Fruit fly (Drosophila melanogaster) whole organism: ENCODE data around the gene CG10874.
A peak's percentile ranks its signal among the peaks of the same experiment; 100 is the strongest.

Experiments
- CG8478 ChIP-seq: fragments of >200 bp; optimal IDR thresholded peaks from 2 replicates; lab custom pipeline; 2018; ENCODE audit warnings: inconsistent platforms
- Dll ChIP-seq: fragments of >200 bp; optimal IDR thresholded peaks from 2 replicates; lab custom pipeline; 2017
- EcR ChIP-seq, 2 experiments: fragments of >200 bp; optimal IDR thresholded peaks; 2 replicates each; lab custom pipeline; 2017; ENCODE audit warnings: missing biosample characterization in 2 of 2, missing genetic modification characterization in 2 of 2, missing genetic modification reagents in 2 of 2
- pan ChIP-seq: fragments of >200 bp; optimal IDR thresholded peaks from 2 replicates; lab custom pipeline; 2017
- psq ChIP-seq: fragments of >200 bp; optimal IDR thresholded peaks from 2 replicates; lab custom pipeline; 2017
- usp ChIP-seq: fragments of >200 bp; optimal IDR thresholded peaks from 2 replicates; lab custom pipeline; 2017; ENCODE audit warnings: missing biosample characterization, missing genetic modification characterization, mixed read lengths

CG10874 gene

DNA sequence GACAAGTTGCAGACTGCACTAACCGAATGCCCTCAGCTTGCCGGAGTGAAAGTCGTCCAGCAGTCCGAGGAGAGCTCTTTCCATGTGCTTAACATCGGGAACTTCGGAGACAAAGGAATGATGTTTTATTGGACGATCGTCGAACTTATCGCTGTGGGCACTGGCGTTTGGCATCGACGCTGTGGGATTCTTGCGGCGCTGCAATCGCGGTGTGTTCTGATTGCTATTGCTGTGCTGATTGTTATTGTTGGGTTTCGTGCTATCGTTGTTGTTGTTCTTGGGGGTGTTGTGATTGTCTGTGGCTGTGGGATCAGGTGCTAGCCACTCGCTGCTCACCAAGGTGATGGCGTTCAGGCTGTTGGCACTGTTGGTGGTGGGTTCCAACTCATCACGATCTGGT lies 1.5 kb downstream of the CG10874 start:
- no peak for TF ChIP-seq EcR (GFP tag; optimal IDR thresholded peaks at IDR 0.05; lab: Kevin White, UChicago)
- TF ChIP-seq pan (lab: Kevin White, UChicago), result no peak
- TF ChIP-seq psq (lab: Kevin White, UChicago), result no peak
- no peak for TF ChIP-seq Dll (lab: Kevin White, UChicago)
- no peak for TF ChIP-seq CG8478 (lab: Kevin White, UChicago)
- no peak for TF ChIP-seq usp

dm6 chr2L:2189100-2189499 lies 3.1 kb downstream of the CG10874 start:
- TF ChIP-seq CG8478 (lab: Kevin White, UChicago) (no peak), psq (lab: Kevin White, UChicago) (no peak), pan (lab: Kevin White, UChicago) (no peak), EcR (GFP tag; optimal IDR thresholded peaks at IDR 0.05; lab: Kevin White, UChicago) (no peak), Dll (lab: Kevin White, UChicago) (no peak), usp (no peak)

- TF ChIP-seq Dll (lab: Kevin White, UChicago) (no peak), CG8478 (lab: Kevin White, UChicago) (no peak), EcR (GFP tag; optimal IDR thresholded peaks at IDR 0.05; lab: Kevin White, UChicago) (no peak), pan (lab: Kevin White, UChicago) (no peak), usp (no peak), psq (lab: Kevin White, UChicago) (no peak)
These were observed 4.8 kb downstream of the CG10874 start for dm6 chr2L:2187411-2187810.

- TF ChIP-seq Dll (lab: Kevin White, UChicago) (no peak), psq (lab: Kevin White, UChicago) (no peak), CG8478 (lab: Kevin White, UChicago) (no peak), EcR (GFP tag; optimal IDR thresholded peaks at IDR 0.05; lab: Kevin White, UChicago) (no peak), usp (no peak), pan (lab: Kevin White, UChicago) (no peak)
These were observed 6.8 kb downstream of the CG10874 start for dm6 chr2L:2185373-2185772.

DNA sequence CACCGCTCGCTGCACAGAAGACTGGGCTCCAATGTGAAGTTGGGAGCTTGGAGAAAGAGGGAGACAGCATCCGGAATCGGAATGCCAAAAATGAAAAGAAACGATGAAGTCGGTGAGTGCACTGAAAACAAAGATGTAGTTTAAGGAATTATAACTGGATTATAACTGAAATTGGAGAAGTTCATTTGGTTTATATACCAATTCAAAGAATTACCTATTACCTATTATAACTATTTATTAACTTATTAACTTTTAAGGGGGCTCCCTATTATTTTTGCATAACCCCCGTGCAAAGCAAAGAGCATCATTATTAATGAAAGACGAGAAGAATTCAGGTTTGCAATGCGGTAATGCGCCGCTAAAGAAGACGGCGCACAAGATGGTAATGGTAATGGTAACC lies 7.5 kb downstream of the CG10874 start:
- TF ChIP-seq Dll (lab: Kevin White, UChicago) (no peak), EcR (GFP tag; optimal IDR thresholded peaks at IDR 0.05; lab: Kevin White, UChicago) (no peak), psq (lab: Kevin White, UChicago) (no peak), CG8478 (lab: Kevin White, UChicago) (no peak), usp (no peak), pan (lab: Kevin White, UChicago) (no peak)

DNA sequence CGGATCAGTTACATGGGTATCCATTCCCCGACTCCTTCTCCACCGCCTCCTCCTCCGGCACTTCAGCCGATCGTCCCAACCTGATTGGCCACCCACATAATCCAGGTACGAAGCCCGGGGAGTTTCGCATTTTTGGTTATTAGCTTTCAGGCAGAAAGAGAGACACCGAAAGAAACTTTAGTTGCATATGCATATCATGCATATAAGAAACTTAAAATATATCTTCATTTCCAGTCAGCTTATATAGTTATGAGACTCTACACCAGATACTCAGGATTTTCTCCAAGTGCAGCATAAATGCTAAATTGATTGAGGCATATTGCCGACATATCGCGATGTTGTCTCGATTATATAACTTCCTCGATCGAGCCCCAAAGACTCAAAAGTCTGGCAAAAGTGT lies 8.1 kb downstream of the CG10874 start:
- no peak for TF ChIP-seq pan (lab: Kevin White, UChicago)
- no peak for TF ChIP-seq EcR (GFP tag; optimal IDR thresholded peaks at IDR 0.05; lab: Kevin White, UChicago)
- TF ChIP-seq CG8478 (lab: Kevin White, UChicago), result no peak
- TF ChIP-seq Dll (lab: Kevin White, UChicago), result no peak
- no peak for TF ChIP-seq psq (lab: Kevin White, UChicago)
- no peak for TF ChIP-seq usp

DNA sequence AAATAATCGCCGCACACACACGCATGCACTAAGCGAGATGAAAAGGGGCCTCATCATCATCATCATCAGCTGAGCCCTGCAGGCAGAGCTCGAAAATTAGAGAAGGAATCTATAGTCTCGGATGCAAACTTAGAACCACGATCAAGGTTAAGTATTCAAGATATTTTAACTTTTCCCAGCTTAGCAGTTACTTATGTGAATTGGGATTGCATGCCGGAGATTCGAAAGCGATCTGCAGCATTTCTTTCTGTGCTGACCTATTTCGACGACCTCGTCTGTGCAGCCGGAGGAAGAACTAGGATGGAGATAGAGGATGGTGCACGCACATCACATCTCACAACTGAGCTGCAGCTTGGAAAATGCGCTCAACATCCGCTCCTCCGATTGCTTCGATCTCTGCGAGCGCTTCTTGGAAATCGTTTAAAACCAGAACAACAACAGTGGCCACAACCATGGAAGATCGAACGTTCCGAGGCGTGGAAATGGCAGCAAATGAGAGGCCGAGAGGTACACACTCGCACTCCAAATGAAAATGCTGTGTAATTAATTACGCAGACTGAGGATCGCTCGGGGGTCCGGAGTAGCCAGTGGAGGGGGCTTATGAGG lies 9.3 kb downstream of the CG10874 start:
- TF ChIP-seq psq (lab: Kevin White, UChicago) (no peak), usp (no peak), pan (lab: Kevin White, UChicago) (no peak), Dll (lab: Kevin White, UChicago) (no peak), CG8478 (lab: Kevin White, UChicago) (no peak), EcR (GFP tag; optimal IDR thresholded peaks at IDR 0.05; lab: Kevin White, UChicago) (no peak)

DNA sequence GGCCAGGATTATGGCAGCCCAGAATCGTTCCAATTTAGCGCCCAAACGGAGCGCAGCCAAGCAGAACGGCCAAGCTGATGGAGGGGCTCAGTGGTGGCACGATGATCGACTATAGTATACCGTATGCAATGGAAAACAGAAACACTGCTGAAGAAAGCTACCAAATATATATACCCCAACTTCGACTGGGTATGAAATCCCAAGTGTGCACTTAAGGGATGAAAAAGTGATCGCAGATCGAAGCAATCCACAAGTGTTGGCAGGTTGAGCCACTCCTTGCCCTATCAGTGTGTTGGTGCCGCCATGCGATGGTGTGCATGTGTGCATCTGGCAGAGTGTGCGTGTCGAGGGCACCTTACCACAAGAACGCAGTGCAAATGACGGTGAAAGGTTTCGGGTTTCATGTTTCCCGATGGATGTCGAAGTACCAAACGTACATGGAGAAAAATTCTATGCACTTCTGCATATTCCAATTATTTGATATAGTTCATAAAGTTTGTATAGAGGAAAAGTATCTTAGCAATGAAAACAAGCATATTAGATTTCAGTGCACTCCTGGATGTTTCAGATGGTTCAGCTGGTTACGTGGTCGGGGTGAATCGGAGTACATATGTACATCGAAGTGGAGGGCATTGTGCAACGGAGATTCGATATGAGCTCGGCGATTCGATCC lies 10.1 kb downstream of the CG10874 start:
- TF ChIP-seq pan (lab: Kevin White, UChicago) (peak; percentile 28), Dll (lab: Kevin White, UChicago) (no peak)

DNA sequence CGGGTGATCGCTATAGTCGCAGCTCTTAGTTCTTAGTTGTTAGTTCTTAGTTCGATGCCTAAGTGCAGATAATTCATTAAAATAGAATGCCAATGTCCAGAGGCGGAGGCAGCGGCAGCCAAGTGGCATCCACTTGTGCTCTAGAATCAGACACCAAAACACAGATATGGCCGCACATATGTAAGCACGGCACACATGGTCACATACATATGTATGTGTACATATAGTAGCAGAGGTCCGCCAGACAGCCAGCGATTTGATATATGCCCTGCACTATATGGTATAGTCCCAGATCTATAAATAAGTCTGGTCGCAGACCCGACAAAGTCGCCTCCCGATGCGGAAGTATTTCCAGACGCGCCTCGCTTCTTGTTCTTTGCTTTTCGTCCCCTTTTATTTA lies 11.5 kb downstream of the CG10874 start:
- TF ChIP-seq CG8478 (lab: Kevin White, UChicago) (no peak), EcR (GFP tag; optimal IDR thresholded peaks at IDR 0.05; lab: Kevin White, UChicago) (no peak), psq (lab: Kevin White, UChicago) (no peak)

DNA sequence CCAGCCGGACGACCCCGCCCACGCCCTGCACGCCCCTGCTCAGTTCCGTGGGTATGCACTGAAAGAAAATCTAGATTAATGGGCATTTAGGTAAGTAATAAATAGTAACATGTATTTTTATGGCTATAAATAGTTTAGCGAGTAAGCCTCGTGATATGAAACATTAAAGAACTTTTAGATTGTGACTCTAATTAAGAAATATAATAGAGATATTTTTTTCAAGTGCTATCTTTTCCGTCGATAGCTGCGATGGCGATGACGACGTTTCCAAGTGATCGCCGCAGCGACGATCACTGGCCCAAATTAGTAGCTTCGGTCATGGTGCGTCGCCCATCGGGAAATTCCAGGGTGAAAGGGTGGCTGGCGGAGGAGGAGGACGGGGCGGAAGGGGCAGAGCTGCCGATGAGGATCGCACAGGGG lies 12.1 kb downstream of the CG10874 start:
- TF ChIP-seq CG8478 (lab: Kevin White, UChicago) (no peak), Dll (lab: Kevin White, UChicago) (no peak), pan (lab: Kevin White, UChicago) (no peak), usp (no peak), psq (lab: Kevin White, UChicago) (no peak), EcR (GFP tag; optimal IDR thresholded peaks at IDR 0.05; lab: Kevin White, UChicago) (no peak)

- no peak for TF ChIP-seq Dll (lab: Kevin White, UChicago)
- no peak for TF ChIP-seq pan (lab: Kevin White, UChicago)
- no peak for TF ChIP-seq psq (lab: Kevin White, UChicago)
- no peak for TF ChIP-seq CG8478 (lab: Kevin White, UChicago)
- TF ChIP-seq EcR (GFP tag; optimal IDR thresholded peaks at IDR 0.05; lab: Kevin White, UChicago), result no peak
- TF ChIP-seq usp, result no peak
These were observed 12.8 kb downstream of the CG10874 start for dm6 chr2L:2179366-2179765.

- TF ChIP-seq Dll (lab: Kevin White, UChicago) (no peak), pan (lab: Kevin White, UChicago) (no peak), CG8478 (lab: Kevin White, UChicago) (no peak), usp (no peak), psq (lab: Kevin White, UChicago) (no peak), EcR (GFP tag; optimal IDR thresholded peaks at IDR 0.05; lab: Kevin White, UChicago) (no peak)
These were observed 13.4 kb downstream of the CG10874 start for dm6 chr2L:2178810-2179143.
